Fruit fly (Drosophila melanogaster): ENCODE measurements around the gene CG32856.
A peak's percentile ranks its signal among the peaks of the same experiment; 100 is the strongest.

The CG32856 gene

dm6 chr3R:15984483-15985118 lies 19.4 kb upstream of the CG32856 start (continued):
- TF ChIP-seq ftz-f1 (GFP tag; optimal IDR thresholded peaks at IDR 0.05) (no peak), wor (GFP tag; IDR thresholded peaks at IDR 0.05) (no peak), Vsx1 (GFP tag; optimal IDR thresholded peaks at IDR 0.05) (no peak), nerfin-1 (tag; optimal IDR thresholded peaks at IDR 0.05) (peak; percentile 15), CG13894 (tag; optimal IDR thresholded peaks at IDR 0.05) (no peak), CG12236 (GFP tag; optimal IDR thresholded peaks at IDR 0.05) (no peak), CG10321 (GFP tag; IDR thresholded peaks at IDR 0.05) (no peak), ATbp (GFP tag; optimal IDR thresholded peaks at IDR 0.05) (no peak), CG13775 (GFP tag; optimal IDR thresholded peaks at IDR 0.05) (peak; percentile 15), az2 (GFP tag; optimal IDR thresholded peaks at IDR 0.05) (peak; percentile 28), danr (GFP tag; IDR thresholded peaks at IDR 0.05) (0 out of 2 replicates have a peak, but pooled peaks have one; percentile 19), nau (GFP tag; optimal IDR thresholded peaks at IDR 0.05) (peak; percentile 12), HmgD (GFP tag; optimal IDR thresholded peaks at IDR 0.05) (no peak), CG16779 (GFP tag; IDR thresholded peaks at IDR 0.05) (no peak), CG1602 (GFP tag; optimal IDR thresholded peaks at IDR 0.05) (peak; percentile 41), Oaz (GFP tag; IDR thresholded peaks at IDR 0.05) (no peak), CG9727 (GFP tag; optimal IDR thresholded peaks at IDR 0.05) (peak; percentile 73), wek (GFP tag; optimal IDR thresholded peaks at IDR 0.05) (no peak), Scr (GFP tag; IDR thresholded peaks at IDR 0.05; ENCODE audit: partially characterized antibody) (no peak), H15 (GFP tag; IDR thresholded peaks at IDR 0.05) (0 out of 3 replicates have a peak, but pooled peaks have one; percentile 17), tin (GFP tag; optimal IDR thresholded peaks at IDR 0.05) (peak; percentile 37), Hr78 (GFP tag; optimal IDR thresholded peaks at IDR 0.05) (peak in 1 of 2 experiments; percentile 39), Dfd (GFP tag; optimal IDR thresholded peaks at IDR 0.05) (no peak), CG11456 (GFP tag; IDR thresholded peaks at IDR 0.05) (no peak), CG14860 (GFP tag; IDR thresholded peaks at IDR 0.05; ENCODE audit: partially characterized antibody) (no peak), sr (GFP tag; IDR thresholded peaks at IDR 0.05) (no peak), CG17359 (tag; optimal IDR thresholded peaks at IDR 0.05) (peak; percentile 52), CG32532 (GFP tag; IDR thresholded peaks at IDR 0.05) (peak; percentile 40; the same call in 1 of the 2 replicates), CkIIα-i1 (GFP tag; IDR thresholded peaks at IDR 0.05) (no peak), YL-1 (GFP tag; optimal IDR thresholded peaks at IDR 0.05) (no peak), tll (GFP tag; optimal IDR thresholded peaks at IDR 0.05) (no peak), Spps (tag; optimal IDR thresholded peaks at IDR 0.05) (peak; percentile 27), CHES-1-like (GFP tag; optimal IDR thresholded peaks at IDR 0.05) (peak; percentile 14), grau (tag; optimal IDR thresholded peaks at IDR 0.05) (peak; percentile 68), CG1024 (GFP tag; IDR thresholded peaks at IDR 0.05) (no peak), CG4707 (GFP tag; optimal IDR thresholded peaks at IDR 0.05) (no peak), Hr3 (GFP tag; optimal IDR thresholded peaks at IDR 0.05) (no peak), CG6813 (GFP tag; optimal IDR thresholded peaks at IDR 0.05) (no peak), sug (tag; optimal IDR thresholded peaks at IDR 0.05) (no peak), luna (GFP tag; optimal IDR thresholded peaks at IDR 0.05) (no peak), CG6254 (GFP tag; optimal IDR thresholded peaks at IDR 0.05) (no peak), Blimp-1 (GFP tag; optimal IDR thresholded peaks at IDR 0.05) (peak; percentile 58), zf30C (GFP tag; optimal IDR thresholded peaks at IDR 0.05) (peak; percentile 63), D19A (tag; optimal IDR thresholded peaks at IDR 0.05) (peak; percentile 51), GATAe (GFP tag; conservative IDR thresholded peaks at IDR 0.05) (peak; percentile 91), yki (optimal IDR thresholded peaks at IDR 0.05) (no peak), CG11695 (GFP tag; IDR thresholded peaks at IDR 0.05) (no peak; the same call in 2 of the 3 replicates), CG4328 (GFP tag; optimal IDR thresholded peaks at IDR 0.05) (no peak), CG3995 (GFP tag; optimal IDR thresholded peaks at IDR 0.05) (no peak), mam (GFP tag; optimal IDR thresholded peaks at IDR 0.05) (peak; percentile 10)

All from whole organism, embryonic.